Fruit fly (Drosophila melanogaster) whole organism, embryonic: ENCODE results near the gene CG13654.

Source experiments
- Bgb ChIP-seq: fragments of 200-800 bp; sonication (Bioruptor generic); IDR thresholded peaks from 2 replicates; pipeline ENCODE4 v1.3.6; 2022; ENCODE audit warnings: missing biosample characterization, missing genetic modification characterization; ENCODE audit not compliant: partially characterized antibody
- CG10274 ChIP-seq: fragments of 200-800 bp; sonication (Bioruptor generic); optimal IDR thresholded peaks from 3 replicates; lab custom pipeline; 2017; ENCODE audit warnings: missing biosample characterization, mild to moderate bottlenecking, missing genetic modification characterization
- CG10979 ChIP-seq: fragments of 200-800 bp; sonication (Bioruptor generic); optimal IDR thresholded peaks from 2 replicates; lab custom pipeline; 2018; ENCODE audit warnings: missing biosample characterization, mild to moderate bottlenecking, missing genetic modification characterization, moderate library complexity
- CG11247 ChIP-seq: fragments of 200-800 bp; sonication (Bioruptor generic); IDR thresholded peaks from 2 replicates; pipeline ENCODE4 v1.3.6; 2022; ENCODE audit warnings: missing biosample characterization, missing genetic modification characterization
- CG12942 ChIP-seq: fragments of 200-800 bp; sonication (Bioruptor generic); optimal IDR thresholded peaks from 3 replicates; lab custom pipeline; 2016; ENCODE audit warnings: missing biosample characterization, missing genetic modification characterization
- CG15269 ChIP-seq: fragments of 200-800 bp; sonication (Bioruptor generic); optimal IDR thresholded peaks from 2 replicates; lab custom pipeline; 2018; ENCODE audit warnings: missing biosample characterization, mild to moderate bottlenecking, missing genetic modification characterization, moderate library complexity
- CG15696 ChIP-seq: fragments of 200-800 bp; sonication (Bioruptor generic); optimal IDR thresholded peaks from 2 replicates; lab custom pipeline; 2019; ENCODE audit warnings: missing biosample characterization, mild to moderate bottlenecking, missing genetic modification characterization, moderate library complexity
- CG17186 ChIP-seq: fragments of 200-800 bp; sonication (Bioruptor generic); optimal IDR thresholded peaks from 3 replicates; lab custom pipeline; 2017; ENCODE audit warnings: missing biosample characterization, missing genetic modification reagents, missing genetic modification characterization
- CG17361 ChIP-seq: fragments of 200-800 bp; sonication (Bioruptor generic); IDR thresholded peaks from 3 replicates; pipeline ENCODE4 v1.3.6; 2022; ENCODE audit warnings: missing biosample characterization, missing genetic modification characterization
- CG1792 ChIP-seq: fragments of 200-800 bp; sonication (Bioruptor generic); optimal IDR thresholded peaks from 2 replicates; lab custom pipeline; 2016; ENCODE audit warnings: missing biosample characterization, missing genetic modification characterization
- CG18262 ChIP-seq: fragments of 200-800 bp; optimal IDR thresholded peaks from 3 replicates; lab custom pipeline; 2019; ENCODE audit warnings: missing biosample characterization, mild to moderate bottlenecking, missing genetic modification characterization, moderate library complexity
- CG18599 ChIP-seq: fragments of 200-800 bp; sonication (Bioruptor generic); optimal IDR thresholded peaks from 3 replicates; lab custom pipeline; 2017; ENCODE audit warnings: missing biosample characterization, missing genetic modification characterization, mild to moderate bottlenecking, moderate library complexity, missing genetic modification reagents
- CG3163 ChIP-seq: fragments of 200-800 bp; sonication (Bioruptor generic); optimal IDR thresholded peaks from 3 replicates; lab custom pipeline; 2016; ENCODE audit warnings: missing biosample characterization, missing genetic modification characterization
- CG4424 ChIP-seq: fragments of 200-800 bp; sonication (Bioruptor generic); optimal IDR thresholded peaks from 3 replicates; lab custom pipeline; 2016; ENCODE audit warnings: missing biosample characterization, missing genetic modification characterization
- CG4617 ChIP-seq: fragments of 200-800 bp; sonication (Bioruptor generic); optimal IDR thresholded peaks from 3 replicates; lab custom pipeline; 2016; ENCODE audit warnings: missing biosample characterization, missing genetic modification characterization, borderline replicate concordance
- CG4730 ChIP-seq: fragments of 200-800 bp; sonication (Bioruptor generic); IDR thresholded peaks from 2 replicates; pipeline ENCODE4 v1.3.6; 2022; ENCODE audit warnings: missing biosample characterization, missing genetic modification characterization
- CG4854 ChIP-seq: fragments of 200-800 bp; sonication (Bioruptor generic); optimal IDR thresholded peaks from 2 replicates; lab custom pipeline; 2016; ENCODE audit warnings: missing biosample characterization, missing genetic modification characterization, inconsistent platforms
- CG6654 ChIP-seq: fragments of 200-800 bp; sonication (Bioruptor generic); optimal IDR thresholded peaks from 2 replicates; lab custom pipeline; 2017; ENCODE audit warnings: missing biosample characterization, mild to moderate bottlenecking, missing genetic modification characterization
- CG7786 ChIP-seq: fragments of 200-800 bp; sonication (Bioruptor generic); optimal IDR thresholded peaks from 2 replicates; lab custom pipeline; 2016; ENCODE audit warnings: missing biosample characterization, missing genetic modification characterization
- CG7839 ChIP-seq: fragments of 200-800 bp; sonication (Bioruptor generic); optimal IDR thresholded peaks from 3 replicates; lab custom pipeline; 2018; ENCODE audit warnings: missing biosample characterization, mild to moderate bottlenecking, missing genetic modification characterization, moderate library complexity
- CG7928 ChIP-seq: fragments of 200-800 bp; sonication (Bioruptor generic); optimal IDR thresholded peaks from 2 replicates; lab custom pipeline; 2017; ENCODE audit warnings: missing biosample characterization, mild to moderate bottlenecking, missing genetic modification characterization
- CG8089 ChIP-seq: fragments of 200-800 bp; sonication (Bioruptor generic); optimal IDR thresholded peaks from 3 replicates; lab custom pipeline; 2016; ENCODE audit warnings: missing biosample characterization, missing genetic modification characterization
- CG9215 ChIP-seq: fragments of 200-800 bp; sonication (Bioruptor generic); IDR thresholded peaks from 2 replicates; pipeline ENCODE4 v1.3.6; 2022; ENCODE audit warnings: missing biosample characterization, missing genetic modification characterization
- Chrac-16 ChIP-seq: fragments of 200-800 bp; sonication (Bioruptor generic); optimal IDR thresholded peaks from 3 replicates; lab custom pipeline; 2016; ENCODE audit warnings: missing biosample characterization, missing genetic modification characterization
- Drgx ChIP-seq: fragments of 200-800 bp; sonication (Bioruptor generic); IDR thresholded peaks from 2 replicates; pipeline ENCODE4 v1.3.6; 2022; ENCODE audit warnings: missing biosample characterization, missing genetic modification characterization
- E2f1 ChIP-seq: fragments of 200-800 bp; sonication (Bioruptor generic); IDR thresholded peaks from 2 replicates; pipeline ENCODE4 v1.3.6; 2022; ENCODE audit warnings: missing biosample characterization, missing genetic modification characterization
- Gug ChIP-seq: fragments of 200-800 bp; sonication (Bioruptor generic); IDR thresholded peaks from 4 replicates; pipeline ENCODE4 v1.3.6; 2022; ENCODE audit warnings: missing biosample characterization, missing genetic modification characterization
- Meics ChIP-seq: fragments of 200-800 bp; sonication (Bioruptor generic); optimal IDR thresholded peaks from 2 replicates; lab custom pipeline; 2017; ENCODE audit warnings: missing biosample characterization, mild to moderate bottlenecking, missing genetic modification characterization
- Myb ChIP-seq: fragments of 200-800 bp; sonication (Bioruptor generic); optimal IDR thresholded peaks from 2 replicates; lab custom pipeline; 2016; ENCODE audit warnings: missing biosample characterization, missing genetic modification characterization
- Sox102F ChIP-seq: fragments of 200-800 bp; sonication (Bioruptor generic); optimal IDR thresholded peaks from 2 replicates; lab custom pipeline; 2018; ENCODE audit warnings: missing biosample characterization, mild to moderate bottlenecking, missing genetic modification characterization, moderate library complexity
- az2 ChIP-seq: fragments of 200-800 bp; sonication (Bioruptor generic); optimal IDR thresholded peaks from 3 replicates; lab custom pipeline; 2016; ENCODE audit warnings: missing biosample characterization, missing genetic modification characterization
- bab2 ChIP-seq: fragments of 200-800 bp; sonication (Bioruptor generic); optimal IDR thresholded peaks from 2 replicates; lab custom pipeline; 2016; ENCODE audit warnings: missing biosample characterization, missing genetic modification characterization
- chinmo ChIP-seq: fragments of 200-800 bp; sonication (Bioruptor generic); IDR thresholded peaks from 4 replicates; pipeline ENCODE4 v1.3.6; 2022; ENCODE audit warnings: missing biosample characterization, missing genetic modification characterization; ENCODE audit not compliant: partially characterized antibody
- croc ChIP-seq: fragments of 200-800 bp; sonication (Bioruptor generic); conservative IDR thresholded peaks from 3 replicates; pipeline ENCODE4 v1.3.6; 2022; ENCODE audit warnings: missing biosample characterization, missing genetic modification characterization
- fd96Cb ChIP-seq: fragments of 200-800 bp; sonication (Bioruptor generic); optimal IDR thresholded peaks from 2 replicates; lab custom pipeline; 2018; ENCODE audit warnings: missing biosample characterization, mild to moderate bottlenecking, missing genetic modification characterization, moderate library complexity
- hkb ChIP-seq, 2 experiments: fragments of 200-800 bp in 1 of 2; fragments of >200 bp in 1 of 2; sonication (Bioruptor generic) in 1 of 2; IDR thresholded peaks in 1 of 2; optimal IDR thresholded peaks in 1 of 2; 2 replicates each; pipeline versions ENCODE4 v1.3.6 to Lab custom; 2017 to 2022; ENCODE audit warnings: missing biosample characterization in 1 of 2, missing genetic modification characterization in 1 of 2
- insv ChIP-seq, 2 experiments: fragments of 200-800 bp; sonication (Bioruptor generic); optimal IDR thresholded peaks; 3 replicates each; lab custom pipeline; 2016 to 2018; ENCODE audit warnings: missing biosample characterization in 2 of 2, missing genetic modification characterization in 2 of 2
- kay ChIP-seq: fragments of 200-800 bp; sonication (Bioruptor generic); optimal IDR thresholded peaks from 2 replicates; lab custom pipeline; 2016; ENCODE audit warnings: missing biosample characterization, missing genetic modification characterization
- knrl ChIP-seq: fragments of 200-800 bp; sonication (Bioruptor generic); IDR thresholded peaks from 3 replicates; pipeline ENCODE4 v1.3.6; 2022; ENCODE audit warnings: missing biosample characterization, missing genetic modification characterization; ENCODE audit not compliant: partially characterized antibody
- lmd ChIP-seq: fragments of 200-800 bp; sonication (Bioruptor generic); IDR thresholded peaks from 2 replicates; pipeline ENCODE4 v1.3.6; 2022; ENCODE audit warnings: missing biosample characterization, missing genetic modification characterization
- lola ChIP-seq, 3 experiments: fragments of >200 bp in 2 of 3; fragments of 200-800 bp in 1 of 3; sonication (Bioruptor generic) in 1 of 3; optimal IDR thresholded peaks; 2 replicates each; lab custom pipeline; 2017 to 2019; ENCODE audit warnings: missing biosample characterization in 3 of 3, missing genetic modification characterization in 3 of 3, mild to moderate bottlenecking in 1 of 3, moderate library complexity in 1 of 3
- pros ChIP-seq: fragments of 200-800 bp; sonication (Bioruptor generic); optimal IDR thresholded peaks from 3 replicates; lab custom pipeline; 2019; ENCODE audit warnings: missing biosample characterization, mild to moderate bottlenecking, missing genetic modification characterization, moderate library complexity
- sens ChIP-seq: fragments of 200-800 bp; sonication (Bioruptor generic); peaks from one replicate; lab custom pipeline; 2016; ENCODE audit warnings: missing biosample characterization, missing genetic modification characterization
- sima ChIP-seq: fragments of 200-800 bp; sonication (Bioruptor generic); optimal IDR thresholded peaks from 2 replicates; lab custom pipeline; 2016; ENCODE audit warnings: missing biosample characterization, missing genetic modification characterization
- sisA ChIP-seq: fragments of 200-800 bp; sonication (Bioruptor generic); IDR thresholded peaks from 2 replicates; pipeline ENCODE4 v1.3.6; 2022; ENCODE audit warnings: missing biosample characterization, missing genetic modification characterization
- sug ChIP-seq: fragments of 200-800 bp; optimal IDR thresholded peaks from 2 replicates; lab custom pipeline; 2019; ENCODE audit warnings: missing biosample characterization, mild to moderate bottlenecking, missing genetic modification characterization, moderate library complexity
- tup ChIP-seq: fragments of 200-800 bp; sonication (Bioruptor generic); optimal IDR thresholded peaks from 2 replicates; lab custom pipeline; 2016; ENCODE audit warnings: missing biosample characterization, mild to moderate bottlenecking, missing genetic modification characterization, moderate library complexity
- unc-4 ChIP-seq: fragments of 200-800 bp; sonication (Bioruptor generic); IDR thresholded peaks from 2 replicates; pipeline ENCODE4 v1.3.6; 2022; ENCODE audit warnings: missing biosample characterization, missing genetic modification characterization; ENCODE audit not compliant: partially characterized antibody
- wdn ChIP-seq: fragments of 200-800 bp; sonication (Bioruptor generic); IDR thresholded peaks from 2 replicates; pipeline ENCODE4 v1.3.6; 2022; ENCODE audit warnings: missing biosample characterization, missing genetic modification characterization

Gene CG13654

DNA sequence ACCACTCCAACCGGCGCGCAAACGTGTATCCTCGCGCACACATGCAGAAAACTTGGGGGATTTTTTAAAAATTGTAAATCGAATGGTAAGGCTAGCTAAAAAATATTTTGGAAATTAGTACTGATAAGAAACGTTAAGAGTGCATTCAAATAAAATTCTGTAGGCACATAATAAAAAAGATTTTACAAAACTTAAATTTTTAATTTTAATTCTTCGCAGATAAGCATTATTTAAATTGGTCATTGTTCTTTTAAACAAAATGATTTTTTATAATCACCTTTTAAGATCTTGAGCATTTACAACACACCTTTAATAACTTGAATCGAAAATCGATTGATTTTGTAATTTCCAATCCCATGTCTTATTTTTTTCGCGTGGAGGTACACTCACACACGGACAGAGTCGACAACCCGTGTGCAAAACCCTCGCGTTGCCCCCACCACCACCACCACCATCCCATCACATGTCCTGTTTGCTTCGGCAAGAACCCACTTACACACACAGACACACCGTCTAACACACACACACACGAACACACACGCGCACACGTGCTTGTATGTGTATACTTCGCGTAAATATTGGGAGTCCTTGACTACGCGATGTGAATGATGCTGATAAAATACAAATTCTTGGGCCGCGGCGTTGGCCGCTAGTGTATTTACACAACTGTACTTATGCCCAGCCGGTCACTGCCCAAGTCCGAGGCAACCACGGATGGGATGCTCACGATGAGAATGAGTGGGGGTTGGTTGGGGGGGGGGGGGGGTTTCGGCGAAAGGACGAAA is 32.0 kb upstream of the CG13654 start (continued):
- TF ChIP-seq Myb (GFP tag; lab: Kevin White, UChicago) (no peak), CG7928 (GFP tag; lab: Kevin White, UChicago) (no peak), CG9215 (GFP tag; lab: Robert Waterston, UW) (no peak), CG7839 (tag; lab: Kevin White, UChicago) (peak; percentile 43), croc (GFP tag; lab: Robert Waterston, UW) (no peak), CG3163 (no peak), CG15696 (tag; lab: Kevin White, UChicago) (no peak), sima (no peak), CG15269 (tag; lab: Kevin White, UChicago) (peak; percentile 9), CG4617 (GFP tag; lab: Kevin White, UChicago) (no peak), CG11247 (GFP tag; lab: Robert Waterston, UW) (no peak), unc-4 (GFP tag; lab: Robert Waterston, UW) (no peak), Sox102F (GFP tag; lab: Kevin White, UChicago) (no peak), Meics (peak; percentile 21), CG7786 (GFP tag; lab: Kevin White, UChicago) (no peak), fd96Cb (tag; lab: Kevin White, UChicago) (no peak), CG17186 (GFP tag; lab: Kevin White, UChicago) (no peak), CG18599 (GFP tag; lab: Kevin White, UChicago) (no peak), CG8089 (GFP tag; lab: Kevin White, UChicago) (no peak), CG17361 (GFP tag; lab: Robert Waterston, UW) (0 out of 3 replicates have a peak, but pooled peaks have one; percentile 33), bab2 (GFP tag; lab: Kevin White, UChicago) (no peak), CG12942 (GFP tag; lab: Kevin White, UChicago) (no peak), lola (GFP tag; optimal IDR thresholded peaks at IDR 0.05; lab: Kevin White, UChicago) (peak in 1 of 3 experiments; percentile 0), CG10274 (GFP tag; lab: Kevin White, UChicago) (no peak), insv (GFP tag; optimal IDR thresholded peaks at IDR 0.05; lab: Kevin White, UChicago) (no peak), CG1792 (no peak), Gug (no peak), az2 (GFP tag; lab: Kevin White, UChicago) (no peak), kay (no peak), E2f1 (GFP tag; lab: Robert Waterston, UW) (no peak), CG6654 (GFP tag; lab: Kevin White, UChicago) (no peak), sug (tag; lab: Kevin White, UChicago) (no peak), CG4854 (GFP tag; lab: Kevin White, UChicago) (no peak), Chrac-16 (no peak), chinmo (GFP tag; lab: Robert Waterston, UW) (0 out of 4 replicates have a peak, but pooled peaks have one; percentile 32), Bgb (GFP tag; lab: Robert Waterston, UW) (no peak), wdn (GFP tag; lab: Robert Waterston, UW) (no peak), CG4730 (GFP tag; lab: Robert Waterston, UW) (no peak), Drgx (GFP tag; lab: Robert Waterston, UW) (no peak), CG18262 (tag; lab: Kevin White, UChicago) (peak; percentile 33), sisA (GFP tag; lab: Robert Waterston, UW) (no peak), pros (peak; percentile 54), sens (GFP tag; lab: Kevin White, UChicago) (peak; percentile 82), lmd (no peak), hkb (optimal IDR thresholded peaks at IDR 0.05; lab: Kevin White, UChicago) (no peak), hkb (GFP tag; IDR thresholded peaks at IDR 0.05; lab: Robert Waterston, UW) (no peak), tup (GFP tag; lab: Kevin White, UChicago) (no peak), CG10979 (peak; percentile 17), CG4424 (GFP tag; lab: Kevin White, UChicago) (no peak), knrl (GFP tag; lab: Robert Waterston, UW) (no peak)
